Worm (Caenorhabditis elegans) whole organism, mixed stage, embryonic: Measurements from ENCODE around the gene Y57A10A.27.

Source experiments
- cnd-1 ChIP-seq: fragments of 200-800 bp; sonication (Bioruptor generic); optimal IDR thresholded peaks from 2 replicates; lab custom pipeline; 2018; ENCODE audit warnings: mild to moderate bottlenecking, missing genetic modification characterization, missing compliant biosample characterization
- elt-3 ChIP-seq: fragments of 150-350 bp; optimal IDR thresholded peaks from 2 replicates; lab custom pipeline; 2014; ENCODE audit warnings: missing biosample characterization, missing genetic modification characterization
- nhr-2 ChIP-seq: fragments of 150-350 bp; optimal IDR thresholded peaks from 2 replicates; lab custom pipeline; 2014; ENCODE audit warnings: missing biosample characterization, missing genetic modification characterization
- pha-4 ChIP-seq: fragments of 150-350 bp; optimal IDR thresholded peaks from 2 replicates; lab custom pipeline; 2018; ENCODE audit warnings: missing biosample characterization, missing genetic modification reagents, missing genetic modification characterization
- snpc-4 ChIP-seq: fragments of 150-350 bp; optimal IDR thresholded peaks from 2 replicates; lab custom pipeline; 2014; ENCODE audit warnings: missing biosample characterization, missing genetic modification characterization

ce11 chrII:12256528-12256927 is 18.3 kb downstream of the Y57A10A.27 start, which contains the start of gene parn-2:
- TF ChIP-seq snpc-4 (tag; lab: Kevin White, UChicago) (no peak), pha-4 (no peak), elt-3 (tag; lab: Kevin White, UChicago) (no peak), cnd-1 (no peak), nhr-2 (no peak)
